Worm (Caenorhabditis elegans) whole organism, L1 larva: ENCODE data around the gene C26B2.7.

Experiments used
- C04F5.9 ChIP-seq: sonication (generic microtip); optimal IDR thresholded peaks from 2 replicates; lab custom pipeline; 2016; ENCODE audit warnings: missing genetic modification characterization, missing compliant biosample characterization
- C16A3.4 ChIP-seq: fragments of 150-350 bp; optimal IDR thresholded peaks from 2 replicates; lab custom pipeline; 2014; ENCODE audit warnings: missing biosample characterization, missing genetic modification characterization
- F16B12.6 ChIP-seq: fragments of 150-350 bp; optimal IDR thresholded peaks from 2 replicates; lab custom pipeline; 2014; ENCODE audit warnings: missing biosample characterization, missing genetic modification characterization
- Y116A8C.19 ChIP-seq: sonication (generic microtip); optimal IDR thresholded peaks from 2 replicates; lab custom pipeline; 2016; ENCODE audit warnings: missing compliant biosample characterization, missing genetic modification characterization, borderline replicate concordance
- aha-1 ChIP-seq: fragments of 150-350 bp; optimal IDR thresholded peaks from 2 replicates; lab custom pipeline; 2014; ENCODE audit warnings: missing biosample characterization, missing genetic modification characterization
- alr-1 ChIP-seq: fragments of 200-800 bp; sonication (Bioruptor generic); optimal IDR thresholded peaks from 2 replicates; lab custom pipeline; 2018; ENCODE audit warnings: borderline replicate concordance, mild to moderate bottlenecking, missing genetic modification characterization, missing compliant biosample characterization
- blmp-1 ChIP-seq: fragments of 150-350 bp; optimal IDR thresholded peaks from 2 replicates; lab custom pipeline; 2014; ENCODE audit warnings: missing biosample characterization, missing genetic modification characterization
- ceh-88 ChIP-seq: fragments of 200-800 bp; sonication (Bioruptor generic); IDR thresholded peaks from 2 replicates; pipeline ENCODE4 v1.3.6; 2022; ENCODE audit warnings: missing genetic modification characterization, missing compliant biosample characterization
- ceh-90 ChIP-seq: sonication (generic microtip); optimal IDR thresholded peaks from 2 replicates; lab custom pipeline; 2016; ENCODE audit warnings: missing genetic modification characterization, missing compliant biosample characterization
- dpl-1 ChIP-seq, 3 experiments: fragments of 150-350 bp in 2 of 3; sonication (generic microtip) in 1 of 3; optimal IDR thresholded peaks; 2 replicates each; lab custom pipeline; 2014 to 2017; ENCODE audit warnings: missing biosample characterization in 3 of 3, missing genetic modification characterization in 3 of 3, missing genetic modification reagents in 3 of 3
- dsc-1 ChIP-seq: sonication (generic microtip); optimal IDR thresholded peaks from 2 replicates; lab custom pipeline; 2016; ENCODE audit warnings: mild to moderate bottlenecking, missing genetic modification characterization, missing compliant biosample characterization
- efl-1 ChIP-seq, 4 experiments: fragments of 150-350 bp; optimal IDR thresholded peaks in 3 of 4; peaks in 1 of 4; 1 replicate in 1 of 4; 2 replicates in 3 of 4; lab custom pipeline; 2014; ENCODE audit warnings: missing biosample characterization in 2 of 4, missing genetic modification characterization in 2 of 4, missing genetic modification reagents in 2 of 4
- efl-3 ChIP-seq: fragments of 200-800 bp; sonication (Bioruptor generic); optimal IDR thresholded peaks from 2 replicates; lab custom pipeline; 2018; ENCODE audit warnings: mild to moderate bottlenecking, missing genetic modification characterization, missing compliant biosample characterization
- egl-27 ChIP-seq, 2 experiments: fragments of 150-350 bp in 1 of 2; sonication (generic microtip); optimal IDR thresholded peaks; 3 replicates each; lab custom pipeline; 2017 to 2018; ENCODE audit warnings: missing biosample characterization in 2 of 2, missing genetic modification characterization in 2 of 2, missing genetic modification reagents in 2 of 2
- elt-2 ChIP-seq: sonication (generic microtip); optimal IDR thresholded peaks from 2 replicates; lab custom pipeline; 2016; ENCODE audit warnings: missing genetic modification characterization, mild to moderate bottlenecking, inconsistent platforms, missing compliant biosample characterization, missing genetic modification reagents
- fkh-10 ChIP-seq: sonication (generic microtip); optimal IDR thresholded peaks from 2 replicates; lab custom pipeline; 2017; ENCODE audit warnings: missing biosample characterization, missing genetic modification reagents, missing genetic modification characterization
- fkh-4 ChIP-seq: sonication (generic microtip); optimal IDR thresholded peaks from 2 replicates; lab custom pipeline; 2016; ENCODE audit warnings: missing compliant biosample characterization, missing genetic modification characterization, borderline replicate concordance
- hlh-4 ChIP-seq: sonication (generic microtip); optimal IDR thresholded peaks from 2 replicates; lab custom pipeline; 2016; ENCODE audit warnings: mild to moderate bottlenecking, missing genetic modification characterization, missing compliant biosample characterization
- irx-1 ChIP-seq: sonication (generic microtip); optimal IDR thresholded peaks from 2 replicates; lab custom pipeline; 2016; ENCODE audit warnings: missing genetic modification characterization, missing compliant biosample characterization
- isw-1 ChIP-seq: fragments of 200-800 bp; sonication (Bioruptor generic); IDR thresholded peaks from 2 replicates; pipeline ENCODE4 v1.3.6; 2022; ENCODE audit warnings: missing genetic modification characterization, missing compliant biosample characterization
- jun-1 ChIP-seq: fragments of 150-350 bp; optimal IDR thresholded peaks from 2 replicates; lab custom pipeline; 2014; ENCODE audit warnings: missing biosample characterization, missing genetic modification reagents, missing genetic modification characterization
- lin-13 ChIP-seq: fragments of 150-350 bp; optimal IDR thresholded peaks from 2 replicates; lab custom pipeline; 2014; ENCODE audit warnings: missing biosample characterization, missing genetic modification reagents, missing genetic modification characterization
- lin-14 ChIP-seq: fragments of 200-800 bp; sonication (Bioruptor generic); optimal IDR thresholded peaks from 2 replicates; lab custom pipeline; 2018; ENCODE audit warnings: mild to moderate bottlenecking, missing genetic modification characterization, moderate library complexity, missing compliant biosample characterization
- lin-15B ChIP-seq: fragments of 150-350 bp; sonication (generic microtip); optimal IDR thresholded peaks from 3 replicates; lab custom pipeline; 2014; ENCODE audit warnings: missing biosample characterization, missing genetic modification characterization
- lin-39 ChIP-seq: fragments of 150-350 bp; optimal IDR thresholded peaks from 2 replicates; lab custom pipeline; 2014; ENCODE audit warnings: missing biosample characterization, missing genetic modification reagents, missing genetic modification characterization
- lir-3 ChIP-seq: sonication (generic microtip); optimal IDR thresholded peaks from 2 replicates; lab custom pipeline; 2016; ENCODE audit warnings: mild to moderate bottlenecking, missing genetic modification characterization, moderate library complexity, missing compliant biosample characterization; ENCODE audit not compliant: poor library complexity
- mab-9 ChIP-seq: fragments of 200-800 bp; sonication (Bioruptor generic); IDR thresholded peaks from 2 replicates; pipeline ENCODE4 v1.3.6; 2022; ENCODE audit warnings: missing genetic modification reagents, missing genetic modification characterization, missing compliant biosample characterization
- mef-2 ChIP-seq: fragments of 150-350 bp; optimal IDR thresholded peaks from 2 replicates; lab custom pipeline; 2014; ENCODE audit warnings: missing biosample characterization, missing genetic modification characterization
- nhr-11 ChIP-seq: fragments of 150-350 bp; optimal IDR thresholded peaks from 2 replicates; lab custom pipeline; 2014; ENCODE audit warnings: missing biosample characterization, missing genetic modification characterization
- nhr-19 ChIP-seq: fragments of 200-800 bp; sonication (Bioruptor generic); conservative IDR thresholded peaks from 2 replicates; pipeline ENCODE4 v1.3.6; 2022; ENCODE audit warnings: missing genetic modification characterization, missing compliant biosample characterization
- nhr-28 ChIP-seq: fragments of 150-350 bp; optimal IDR thresholded peaks from 2 replicates; lab custom pipeline; 2014; ENCODE audit warnings: missing biosample characterization, missing genetic modification characterization
- nhr-77 ChIP-seq: fragments of 150-350 bp; optimal IDR thresholded peaks from 2 replicates; lab custom pipeline; 2014; ENCODE audit warnings: missing biosample characterization, missing genetic modification characterization
- nhr-85 ChIP-seq: sonication (generic microtip); peaks from one replicate; lab custom pipeline; 2016; ENCODE audit warnings: missing genetic modification characterization, inconsistent platforms, missing compliant biosample characterization
- nhr-90 ChIP-seq: sonication (generic microtip); optimal IDR thresholded peaks from 2 replicates; lab custom pipeline; 2016; ENCODE audit warnings: mild to moderate bottlenecking, missing genetic modification characterization, missing compliant biosample characterization; ENCODE audit not compliant: poor library complexity
- pag-3 ChIP-seq: sonication (generic microtip); optimal IDR thresholded peaks from 2 replicates; lab custom pipeline; 2017; ENCODE audit warnings: missing genetic modification characterization, mild to moderate bottlenecking, missing compliant biosample characterization, antibody characterized with exemption, borderline replicate concordance; ENCODE audit not compliant: insufficient read depth
- pax-3 ChIP-seq: fragments of 200-800 bp; sonication (Bioruptor generic); optimal IDR thresholded peaks from 2 replicates; lab custom pipeline; 2018; ENCODE audit warnings: mild to moderate bottlenecking, missing genetic modification characterization, moderate library complexity, missing compliant biosample characterization
- pqm-1 ChIP-seq: sonication (generic microtip); optimal IDR thresholded peaks from 3 replicates; lab custom pipeline; 2017; ENCODE audit warnings: missing biosample characterization, missing genetic modification characterization
- skn-1 ChIP-seq: fragments of 150-350 bp; optimal IDR thresholded peaks from 2 replicates; lab custom pipeline; 2014; ENCODE audit warnings: missing biosample characterization, missing genetic modification characterization
- snpc-4 ChIP-seq: fragments of 150-350 bp; optimal IDR thresholded peaks from 2 replicates; lab custom pipeline; 2014; ENCODE audit warnings: missing biosample characterization, missing genetic modification characterization
- snu-23 ChIP-seq: sonication (generic microtip); optimal IDR thresholded peaks from 2 replicates; lab custom pipeline; 2016; ENCODE audit warnings: missing genetic modification characterization, missing compliant biosample characterization
- sptf-1 ChIP-seq: fragments of 150-350 bp; optimal IDR thresholded peaks from 2 replicates; lab custom pipeline; 2014; ENCODE audit warnings: missing biosample characterization, missing genetic modification characterization
- sup-37 ChIP-seq: fragments of 200-800 bp; sonication (Bioruptor generic); optimal IDR thresholded peaks from 2 replicates; lab custom pipeline; 2018; ENCODE audit warnings: mild to moderate bottlenecking, missing genetic modification characterization, missing compliant biosample characterization
- tlp-1 ChIP-seq: fragments of 150-350 bp; optimal IDR thresholded peaks from 2 replicates; lab custom pipeline; 2014; ENCODE audit warnings: missing biosample characterization, missing genetic modification characterization
- unc-130 ChIP-seq: fragments of 150-350 bp; optimal IDR thresholded peaks from 2 replicates; lab custom pipeline; 2017; ENCODE audit warnings: missing biosample characterization, missing genetic modification characterization, inconsistent platforms
- unc-30 ChIP-seq: sonication (generic microtip); optimal IDR thresholded peaks from 2 replicates; lab custom pipeline; 2017; ENCODE audit warnings: missing biosample characterization, missing genetic modification characterization
- unc-62 ChIP-seq: fragments of 150-350 bp; optimal IDR thresholded peaks from 2 replicates; lab custom pipeline; 2014; ENCODE audit warnings: missing biosample characterization, missing genetic modification reagents, missing genetic modification characterization
- unc-86 ChIP-seq: sonication (generic microtip); optimal IDR thresholded peaks from 2 replicates; lab custom pipeline; 2016; ENCODE audit warnings: missing genetic modification characterization, missing compliant biosample characterization
- vab-15 ChIP-seq: sonication (generic microtip); optimal IDR thresholded peaks from 2 replicates; lab custom pipeline; 2017; ENCODE audit warnings: missing genotype, mild to moderate bottlenecking, missing genetic modification characterization, missing compliant biosample characterization
- xbp-1 ChIP-seq: sonication (generic microtip); optimal IDR thresholded peaks from 2 replicates; lab custom pipeline; 2016; ENCODE audit warnings: missing genetic modification characterization, missing compliant biosample characterization
- zag-1 ChIP-seq: fragments of 150-350 bp; optimal IDR thresholded peaks from 2 replicates; lab custom pipeline; 2014; ENCODE audit warnings: missing biosample characterization, missing genetic modification characterization
- ztf-11 ChIP-seq, 2 experiments: sonication (generic microtip); optimal IDR thresholded peaks; 2 replicates each; lab custom pipeline; 2016 to 2017; ENCODE audit warnings: missing genetic modification characterization in 2 of 2, missing biosample characterization in 1 of 2, missing compliant biosample characterization in 1 of 2
- ztf-4 ChIP-seq: fragments of 150-350 bp; optimal IDR thresholded peaks from 2 replicates; lab custom pipeline; 2014; ENCODE audit warnings: missing biosample characterization, missing genetic modification characterization

C26B2.7 gene

DNA sequence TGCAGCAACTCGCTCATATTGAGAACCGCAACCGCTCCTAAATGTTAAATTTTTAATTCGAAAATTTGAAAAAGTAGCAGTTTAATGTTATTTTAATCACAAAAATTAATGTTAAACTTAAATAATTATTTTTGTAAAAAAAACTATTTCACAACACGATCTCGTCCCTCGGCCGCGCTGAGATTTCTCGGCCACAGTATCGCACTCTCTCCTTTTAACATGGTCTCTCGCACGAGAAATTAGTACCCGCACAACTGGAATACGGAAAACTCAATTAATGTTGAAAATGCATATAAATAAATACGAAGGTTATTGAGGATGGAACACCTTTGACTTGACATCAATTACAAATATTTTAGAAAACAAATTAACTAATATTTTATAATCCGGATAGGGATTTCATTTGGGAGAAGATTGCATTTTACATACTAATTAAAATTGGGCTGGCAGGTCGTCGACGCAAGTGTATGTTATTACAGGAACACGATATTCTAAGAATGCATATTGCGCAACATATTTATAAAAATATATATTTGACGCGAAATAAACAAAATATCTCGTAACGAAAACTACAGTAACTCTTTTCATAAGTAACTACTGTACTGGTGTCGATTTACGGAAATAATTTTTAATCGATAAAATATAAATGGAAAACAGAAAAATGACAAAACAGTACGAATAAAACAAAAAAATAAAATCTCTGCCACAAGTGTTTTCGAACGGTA, 3.9 kb downstream of the C26B2.7 start, which contains the start of gene dnc-4 (continued):
- no peak for TF ChIP-seq egl-27 (tag; optimal IDR thresholded peaks at IDR 0.05; lab: Kevin White, UChicago)
- no peak for TF ChIP-seq vab-15 (tag; lab: Kevin White, UChicago)
- no peak for TF ChIP-seq unc-30 (tag; lab: Kevin White, UChicago)
- no peak for TF ChIP-seq snpc-4 (tag; lab: Kevin White, UChicago)
- TF ChIP-seq ztf-11 (tag; optimal IDR thresholded peaks at IDR 0.05; lab: Kevin White, UChicago): no peak
- peak; percentile 3 for TF ChIP-seq blmp-1 (tag; lab: Kevin White, UChicago)
- no peak for TF ChIP-seq C16A3.4 (tag; lab: Kevin White, UChicago)
- peak; percentile 69 for TF ChIP-seq ceh-90 (tag; lab: Kevin White, UChicago)
- TF ChIP-seq fkh-4 (tag; lab: Kevin White, UChicago): no peak
- TF ChIP-seq mef-2 (tag; lab: Kevin White, UChicago): no peak
- no peak for TF ChIP-seq lin-13 (GFP tag; lab: Kevin White, UChicago)
- no peak for TF ChIP-seq lin-39 (tag; lab: Kevin White, UChicago)
- TF ChIP-seq tlp-1: no peak
- TF ChIP-seq xbp-1 (tag; lab: Kevin White, UChicago): no peak
- TF ChIP-seq unc-86: no peak
- TF ChIP-seq zag-1 (tag; lab: Kevin White, UChicago): no peak
- no peak for TF ChIP-seq pqm-1 (tag; lab: Kevin White, UChicago)
- TF ChIP-seq nhr-28 (tag; lab: Kevin White, UChicago): no peak
- no peak for TF ChIP-seq fkh-10
- peak; percentile 71 for TF ChIP-seq lir-3
- peak; percentile 20 for TF ChIP-seq snu-23 (GFP tag; lab: Kevin White, UChicago)
- no peak for TF ChIP-seq unc-62 (GFP tag; lab: Kevin White, UChicago)
- no peak for TF ChIP-seq hlh-4 (tag; lab: Kevin White, UChicago)
- no peak for TF ChIP-seq lin-15B (tag; lab: Kevin White, UChicago)
- TF ChIP-seq elt-2 (tag; lab: Kevin White, UChicago): no peak
- no peak for TF ChIP-seq F16B12.6 (tag; lab: Kevin White, UChicago)
- no peak for TF ChIP-seq Y116A8C.19 (tag; lab: Kevin White, UChicago)
- TF ChIP-seq pag-3: no peak
- TF ChIP-seq dsc-1 (tag; lab: Kevin White, UChicago): no peak
- peak; percentile 29 for TF ChIP-seq skn-1 (tag; lab: Kevin White, UChicago)
- TF ChIP-seq nhr-19 (GFP tag; lab: Robert Waterston, UW): no peak
- no peak for TF ChIP-seq jun-1 (tag; lab: Kevin White, UChicago)
- TF ChIP-seq efl-3: no peak
- TF ChIP-seq nhr-85 (tag; lab: Kevin White, UChicago): no peak
- TF ChIP-seq isw-1: no peak; the same call in 1 of the 2 replicates
- peak; percentile 52 for TF ChIP-seq lin-14 (GFP tag; lab: Kevin White, UChicago)
- TF ChIP-seq aha-1: no peak
- TF ChIP-seq efl-1 (optimal IDR thresholded peaks at IDR 0.05; lab: Kevin White, UChicago): peak; percentile 8 to 36
- TF ChIP-seq efl-1 (GFP tag; optimal IDR thresholded peaks at IDR 0.05 in 1 of 2; lab: Kevin White, UChicago): peak in 1 of 2 experiments; percentile 36
- TF ChIP-seq C04F5.9 (tag; lab: Kevin White, UChicago): no peak
- no peak for TF ChIP-seq nhr-11 (tag; lab: Kevin White, UChicago)
- TF ChIP-seq sup-37 (GFP tag; lab: Kevin White, UChicago): no peak
- peak; percentile 21 for TF ChIP-seq nhr-90 (tag; lab: Kevin White, UChicago)
- no peak for TF ChIP-seq nhr-77
- TF ChIP-seq pax-3 (tag; lab: Kevin White, UChicago): no peak
- TF ChIP-seq sptf-1: no peak
- TF ChIP-seq dpl-1 (GFP tag; optimal IDR thresholded peaks at IDR 0.05; lab: Kevin White, UChicago): peak in 1 of 3 experiments; percentile 39
- no peak for TF ChIP-seq ceh-88 (GFP tag; lab: Robert Waterston, UW)
- no peak for TF ChIP-seq unc-130 (tag; lab: Kevin White, UChicago)
- no peak for TF ChIP-seq mab-9 (GFP tag; lab: Robert Waterston, UW)
- no peak for TF ChIP-seq ztf-4 (tag; lab: Kevin White, UChicago)
- peak; percentile 24 for TF ChIP-seq irx-1
- no peak for TF ChIP-seq alr-1
